Worm (Caenorhabditis elegans) whole organism, L2 larva: ENCODE results near the gene srh-281.

Experiments
- F13H6.1 ChIP-seq: sonication (generic microtip); optimal IDR thresholded peaks from 2 replicates; lab custom pipeline; 2016; ENCODE audit warnings: missing genetic modification characterization, missing compliant biosample characterization
- R02D3.7 ChIP-seq: fragments of 150-350 bp; optimal IDR thresholded peaks from 2 replicates; lab custom pipeline; 2014; ENCODE audit warnings: missing biosample characterization, missing genetic modification characterization
- alr-1 ChIP-seq: fragments of 150-350 bp; optimal IDR thresholded peaks from 2 replicates; lab custom pipeline; 2014; ENCODE audit warnings: missing biosample characterization, missing genetic modification characterization
- ama-1 ChIP-seq: fragments of 150-350 bp; optimal IDR thresholded peaks from 2 replicates; lab custom pipeline; 2018; ENCODE audit warnings: inconsistent platforms
- blmp-1 ChIP-seq: sonication (generic microtip); optimal IDR thresholded peaks from 2 replicates; lab custom pipeline; 2017; ENCODE audit warnings: missing genetic modification characterization, mild to moderate bottlenecking, missing compliant biosample characterization, antibody characterized with exemption, moderate library complexity; ENCODE audit not compliant: insufficient read depth
- ceh-16 ChIP-seq: fragments of 150-350 bp; optimal IDR thresholded peaks from 2 replicates; lab custom pipeline; 2014; ENCODE audit warnings: missing biosample characterization, missing genetic modification characterization
- ceh-82 ChIP-seq: fragments of 150-350 bp; optimal IDR thresholded peaks from 2 replicates; lab custom pipeline; 2014; ENCODE audit warnings: missing biosample characterization, missing genetic modification characterization
- crh-2 ChIP-seq: sonication (generic microtip); optimal IDR thresholded peaks from 2 replicates; lab custom pipeline; 2017; ENCODE audit warnings: missing biosample characterization, missing genetic modification characterization
- egl-27 ChIP-seq: sonication (generic microtip); optimal IDR thresholded peaks from 3 replicates; lab custom pipeline; 2017; ENCODE audit warnings: missing biosample characterization, missing genetic modification reagents, missing genetic modification characterization
- elt-1 ChIP-seq: fragments of 150-350 bp; optimal IDR thresholded peaks from 2 replicates; lab custom pipeline; 2014; ENCODE audit warnings: missing biosample characterization, missing genetic modification characterization
- elt-3 ChIP-seq: sonication (generic microtip); optimal IDR thresholded peaks from 2 replicates; lab custom pipeline; 2017; ENCODE audit warnings: missing biosample characterization, missing genetic modification characterization
- lin-11 ChIP-seq: fragments of 150-350 bp; sonication (generic microtip); optimal IDR thresholded peaks from 2 replicates; lab custom pipeline; 2014; ENCODE audit warnings: missing biosample characterization, missing genetic modification characterization, inconsistent platforms, mixed read lengths
- lin-39 ChIP-seq: fragments of 150-350 bp; optimal IDR thresholded peaks from 2 replicates; lab custom pipeline; 2014; ENCODE audit warnings: missing biosample characterization, missing genetic modification reagents, missing genetic modification characterization
- mdl-1 ChIP-seq, 2 experiments: fragments of 150-350 bp in 1 of 2; sonication (generic microtip) in 1 of 2; optimal IDR thresholded peaks; 2 replicates each; lab custom pipeline; 2017; ENCODE audit warnings: missing biosample characterization in 2 of 2, missing genetic modification characterization in 2 of 2
- nhr-10 ChIP-seq: sonication (generic microtip); optimal IDR thresholded peaks from 2 replicates; lab custom pipeline; 2017; ENCODE audit warnings: missing biosample characterization, missing genetic modification characterization
- nhr-12 ChIP-seq: fragments of 150-350 bp; optimal IDR thresholded peaks from 2 replicates; lab custom pipeline; 2014; ENCODE audit warnings: missing biosample characterization, missing genetic modification characterization
- nhr-129 ChIP-seq: fragments of 150-350 bp; optimal IDR thresholded peaks from 2 replicates; lab custom pipeline; 2014; ENCODE audit warnings: missing biosample characterization, missing genetic modification characterization
- nhr-23 ChIP-seq: fragments of 150-350 bp; optimal IDR thresholded peaks from 2 replicates; lab custom pipeline; 2014; ENCODE audit warnings: missing biosample characterization, missing genetic modification reagents, missing genetic modification characterization
- nhr-237 ChIP-seq: fragments of 150-350 bp; optimal IDR thresholded peaks from 2 replicates; lab custom pipeline; 2014; ENCODE audit warnings: missing biosample characterization, missing genetic modification characterization
- nhr-6 ChIP-seq: fragments of 150-350 bp; optimal IDR thresholded peaks from 2 replicates; lab custom pipeline; 2014; ENCODE audit warnings: missing biosample characterization, missing genetic modification characterization
- nhr-77 ChIP-seq: fragments of 150-350 bp; optimal IDR thresholded peaks from 2 replicates; lab custom pipeline; 2014; ENCODE audit warnings: missing biosample characterization, missing genetic modification characterization
- sma-3 ChIP-seq: sonication (generic microtip); optimal IDR thresholded peaks from 2 replicates; lab custom pipeline; 2016; ENCODE audit warnings: missing genetic modification reagents, missing genetic modification characterization, missing compliant biosample characterization
- sma-9 ChIP-seq, 2 experiments: fragments of 150-350 bp in 1 of 2; sonication (generic microtip) in 1 of 2; optimal IDR thresholded peaks; 2 replicates each; lab custom pipeline; 2014 to 2016; ENCODE audit warnings: missing genetic modification characterization in 2 of 2, mild to moderate bottlenecking in 1 of 2, missing biosample characterization in 1 of 2, missing compliant biosample characterization in 1 of 2, missing genetic modification reagents in 1 of 2, moderate library complexity in 1 of 2
- snpc-4 ChIP-seq: fragments of 150-350 bp; optimal IDR thresholded peaks from 2 replicates; lab custom pipeline; 2014; ENCODE audit warnings: missing biosample characterization, missing genetic modification characterization
- unc-55 ChIP-seq: fragments of 150-350 bp; sonication (generic microtip); optimal IDR thresholded peaks from 3 replicates; lab custom pipeline; 2014; ENCODE audit warnings: missing biosample characterization, missing genetic modification reagents, missing genetic modification characterization
- unc-62 ChIP-seq: fragments of 150-350 bp; optimal IDR thresholded peaks from 2 replicates; lab custom pipeline; 2014; ENCODE audit warnings: missing biosample characterization, missing genetic modification reagents, missing genetic modification characterization
- zag-1 ChIP-seq: fragments of 150-350 bp; optimal IDR thresholded peaks from 2 replicates; lab custom pipeline; 2014; ENCODE audit warnings: missing biosample characterization, missing genetic modification characterization
- ztf-1 ChIP-seq: fragments of 200-800 bp; sonication (Bioruptor generic); conservative IDR thresholded peaks from 2 replicates; pipeline ENCODE4 v1.3.6; 2022; ENCODE audit warnings: missing genetic modification characterization, missing compliant biosample characterization
- ztf-11 ChIP-seq: sonication (generic microtip); optimal IDR thresholded peaks from 2 replicates; lab custom pipeline; 2017; ENCODE audit warnings: missing biosample characterization, missing genetic modification characterization
- ztf-4 ChIP-seq: fragments of 150-350 bp; optimal IDR thresholded peaks from 2 replicates; lab custom pipeline; 2014; ENCODE audit warnings: missing biosample characterization, missing genetic modification characterization

The srh-281 gene

DNA sequence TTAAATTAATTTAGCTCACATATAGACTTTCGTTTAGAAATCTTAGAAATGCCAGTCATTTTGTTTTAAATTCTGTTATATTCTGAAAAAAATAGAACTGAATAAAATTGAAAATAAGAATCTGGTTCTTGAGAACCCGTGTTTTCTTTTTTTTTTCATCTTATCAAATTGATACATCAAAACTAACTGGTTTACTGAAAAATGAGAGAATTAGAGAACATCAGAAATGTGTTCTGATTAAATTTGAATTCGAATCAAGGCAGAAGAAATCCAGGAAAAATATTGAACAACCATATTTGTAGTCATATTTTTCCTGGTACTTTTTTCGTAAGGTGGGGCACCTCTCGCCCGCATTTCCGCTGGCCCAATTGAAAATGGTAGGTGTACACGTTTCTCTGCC, 27.9 kb downstream of the srh-281 start, which contains the start of gene F11A5.15:
Gene F11A5.15 (minus strand): TSS at position 101 of the 400 bp plus-strand sequence.
- TF ChIP-seq R02D3.7 (tag; lab: Kevin White, UChicago) (no peak), nhr-129 (tag; lab: Kevin White, UChicago) (no peak), ceh-82 (tag; lab: Kevin White, UChicago) (no peak), unc-55 (no peak), egl-27 (tag; lab: Kevin White, UChicago) (no peak), nhr-237 (tag; lab: Kevin White, UChicago) (no peak), ztf-1 (GFP tag; lab: Robert Waterston, UW) (no peak), mdl-1 (tag; optimal IDR thresholded peaks at IDR 0.05; lab: Kevin White, UChicago) (no peak), sma-9 (GFP tag; optimal IDR thresholded peaks at IDR 0.05; lab: Kevin White, UChicago) (no peak), sma-9 (tag; optimal IDR thresholded peaks at IDR 0.05; lab: Kevin White, UChicago) (no peak), elt-3 (tag; lab: Kevin White, UChicago) (no peak), nhr-77 (no peak)

DNA sequence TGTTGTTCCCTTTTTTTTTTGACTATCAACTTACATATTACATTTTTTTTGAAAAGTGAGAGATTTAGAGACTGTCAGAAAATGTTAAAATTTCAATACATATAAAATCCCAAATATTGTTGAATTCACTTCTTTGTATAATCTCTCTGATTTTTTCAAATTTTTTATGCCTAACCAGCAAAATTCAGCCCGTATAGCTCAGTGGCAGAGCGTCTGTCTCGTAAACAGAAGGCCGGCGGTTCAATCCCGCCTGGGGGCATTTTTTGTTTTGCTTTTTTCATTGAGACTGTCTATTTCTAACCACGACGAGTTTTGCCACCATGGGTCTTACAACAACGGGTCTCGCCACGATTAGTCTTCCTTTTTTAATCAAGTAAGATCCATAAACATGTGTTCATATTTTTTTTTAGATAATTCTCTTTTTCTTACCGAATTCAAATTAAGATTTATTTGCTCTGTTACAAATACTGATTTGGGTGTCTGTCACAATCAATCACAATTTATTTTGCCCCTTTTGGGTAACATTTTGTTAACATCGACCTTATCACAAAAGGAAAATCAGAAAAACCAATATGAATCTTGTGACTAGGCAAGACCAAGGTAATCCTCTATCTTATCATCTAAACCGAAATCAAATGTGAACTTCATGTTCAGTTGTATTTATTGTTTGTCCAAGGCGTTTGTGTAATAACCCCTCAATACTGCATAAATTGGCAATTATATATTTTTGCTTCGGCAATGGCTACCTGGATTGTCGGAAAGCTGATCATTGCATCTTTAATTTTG, 28.6 kb downstream of the srh-281 start, which contains the start of gene glc-1:
Gene glc-1 (plus strand): TSS at position 663 of the 786 bp plus-strand sequence.
- peak; percentile 36 for TF ChIP-seq sma-9 (GFP tag; optimal IDR thresholded peaks at IDR 0.05; lab: Kevin White, UChicago)
- TF ChIP-seq sma-9 (tag; optimal IDR thresholded peaks at IDR 0.05; lab: Kevin White, UChicago), result no peak
- no peak for TF ChIP-seq lin-11 (tag; lab: Kevin White, UChicago)

DNA sequence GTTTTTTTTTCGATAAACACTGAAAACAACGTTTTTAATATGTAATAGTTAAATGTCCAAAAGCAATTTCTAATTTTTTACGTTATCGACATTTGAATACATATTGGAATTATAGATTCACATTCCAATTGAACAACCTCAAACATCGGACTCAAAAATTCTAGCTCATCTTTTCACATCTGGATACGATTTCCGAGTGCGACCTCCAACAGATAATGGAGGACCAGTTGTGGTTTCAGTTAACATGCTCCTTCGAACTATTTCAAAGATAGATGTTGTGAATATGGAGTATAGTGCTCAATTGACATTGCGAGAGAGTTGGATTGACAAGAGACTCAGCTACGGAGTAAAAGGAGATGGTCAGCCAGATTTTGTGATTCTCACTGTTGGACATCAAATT, 29.4 kb downstream of the srh-281 start:
- TF ChIP-seq mdl-1 (tag; optimal IDR thresholded peaks at IDR 0.05; lab: Kevin White, UChicago) (no peak), unc-55 (no peak), ztf-4 (no peak)

DNA sequence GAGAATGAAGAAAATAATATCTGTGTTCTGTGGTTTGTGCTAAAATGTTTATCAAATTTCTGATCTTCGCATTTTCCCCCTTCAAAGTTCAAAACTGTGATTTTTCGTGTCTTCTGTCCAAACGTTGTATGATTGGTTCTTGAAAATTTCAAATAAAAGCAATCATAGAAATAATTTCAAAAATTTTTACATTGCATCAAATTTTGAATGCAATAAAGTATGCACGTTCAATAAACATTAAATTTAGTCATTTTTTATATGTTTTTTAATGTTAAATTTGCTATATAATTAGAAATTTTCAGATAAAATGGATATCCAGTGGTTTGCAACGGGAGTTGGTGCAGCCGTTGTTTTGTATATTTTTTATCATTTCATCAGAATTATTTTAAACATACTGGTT, 33.4 kb downstream of the srh-281 start, which contains the start of gene stdh-2:
Gene stdh-2 (plus strand): TSS at position 301 of the 400 bp plus-strand sequence.
- no peak for TF ChIP-seq ztf-4
- TF ChIP-seq, all 48 proteins: peak for 0

DNA sequence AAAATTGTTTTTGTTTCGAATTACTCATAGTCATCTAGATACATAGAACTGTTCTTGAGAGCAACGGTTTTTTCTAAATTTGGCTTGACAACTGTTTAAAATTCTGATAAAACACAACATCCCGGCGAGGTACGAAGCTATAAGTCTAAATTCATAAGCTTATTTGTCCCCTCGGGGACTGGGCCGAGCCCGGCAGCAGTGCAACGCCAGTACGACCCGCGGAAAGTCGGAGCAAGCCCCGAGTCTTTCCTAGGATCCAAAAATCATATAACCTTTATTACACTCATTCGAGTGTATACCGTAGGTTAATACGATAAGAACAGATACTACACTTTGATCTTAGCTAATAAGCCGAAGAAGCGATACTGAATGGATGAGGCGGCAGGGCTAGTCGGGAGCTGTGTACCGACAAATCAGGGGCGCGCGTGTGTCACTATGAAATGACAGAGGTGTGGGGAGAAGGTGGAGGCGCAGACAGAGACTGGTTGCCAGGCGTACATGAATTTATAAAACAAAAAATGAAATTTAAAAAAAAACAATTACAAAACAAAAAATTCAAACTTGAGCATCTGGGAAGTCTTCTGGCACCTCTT, 35.0 kb downstream of the srh-281 start:
- TF ChIP-seq sma-9 (GFP tag; optimal IDR thresholded peaks at IDR 0.05; lab: Kevin White, UChicago) (peak; percentile 1), sma-9 (tag; optimal IDR thresholded peaks at IDR 0.05; lab: Kevin White, UChicago) (no peak), nhr-12 (tag; lab: Kevin White, UChicago) (no peak), snpc-4 (tag; lab: Kevin White, UChicago) (peak; percentile 21)

DNA sequence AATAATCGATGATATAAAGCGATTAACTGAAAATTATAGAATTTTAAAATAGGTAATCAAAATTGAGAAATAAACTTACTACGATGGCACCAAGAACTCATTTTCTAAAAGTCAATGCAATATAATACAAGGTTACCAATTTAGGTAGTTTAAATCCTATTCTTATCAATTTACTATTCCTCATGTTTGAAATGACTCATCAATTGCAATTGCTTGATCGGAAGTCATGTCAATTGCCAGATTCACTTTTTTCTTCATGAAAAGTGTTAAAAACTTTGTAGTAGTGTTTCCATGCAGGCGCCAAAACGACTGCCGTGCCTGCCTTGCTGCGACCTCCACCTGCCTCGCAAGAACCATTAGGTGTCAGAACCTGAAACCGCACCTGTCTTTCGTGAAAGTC, 36.0 kb downstream of the srh-281 start, which contains the start of gene F11A5.13:
Gene F11A5.13 (minus strand): TSS at position 101 of the 400 bp plus-strand sequence.
- TF ChIP-seq lin-39 (no peak), ztf-11 (no peak), zag-1 (tag; lab: Kevin White, UChicago) (no peak), F13H6.1 (tag; lab: Kevin White, UChicago) (no peak), lin-11 (tag; lab: Kevin White, UChicago) (no peak), ama-1 (lab: Kevin White, UChicago) (no peak), crh-2 (tag; lab: Kevin White, UChicago) (no peak), nhr-23 (tag; lab: Kevin White, UChicago) (no peak), nhr-6 (tag; lab: Kevin White, UChicago) (no peak), unc-62 (GFP tag; lab: Kevin White, UChicago) (no peak), ceh-82 (tag; lab: Kevin White, UChicago) (no peak), blmp-1 (no peak), alr-1 (tag; lab: Kevin White, UChicago) (no peak), sma-3 (GFP tag; lab: Kevin White, UChicago) (no peak), mdl-1 (tag; optimal IDR thresholded peaks at IDR 0.05; lab: Kevin White, UChicago) (no peak), elt-1 (tag; lab: Kevin White, UChicago) (no peak), ceh-16 (tag; lab: Kevin White, UChicago) (no peak), nhr-10 (no peak)
